Worm (Caenorhabditis elegans): ENCODE results near the gene fbxb-22.

- TF ChIP-seq hmg-4 (GFP tag; optimal IDR thresholded peaks at IDR 0.05) (no peak), ama-1 (optimal IDR thresholded peaks at IDR 0.05) (no peak), ceh-36 (tag; optimal IDR thresholded peaks at IDR 0.05) (no peak)
Observed at ce11 chrIII:11907177-11907576, 23.6 kb upstream of the fbxb-22 start, which contains the start of gene sdz-33.
